Fruit fly (Drosophila melanogaster): ENCODE results near the gene Mgat4a.

DNA sequence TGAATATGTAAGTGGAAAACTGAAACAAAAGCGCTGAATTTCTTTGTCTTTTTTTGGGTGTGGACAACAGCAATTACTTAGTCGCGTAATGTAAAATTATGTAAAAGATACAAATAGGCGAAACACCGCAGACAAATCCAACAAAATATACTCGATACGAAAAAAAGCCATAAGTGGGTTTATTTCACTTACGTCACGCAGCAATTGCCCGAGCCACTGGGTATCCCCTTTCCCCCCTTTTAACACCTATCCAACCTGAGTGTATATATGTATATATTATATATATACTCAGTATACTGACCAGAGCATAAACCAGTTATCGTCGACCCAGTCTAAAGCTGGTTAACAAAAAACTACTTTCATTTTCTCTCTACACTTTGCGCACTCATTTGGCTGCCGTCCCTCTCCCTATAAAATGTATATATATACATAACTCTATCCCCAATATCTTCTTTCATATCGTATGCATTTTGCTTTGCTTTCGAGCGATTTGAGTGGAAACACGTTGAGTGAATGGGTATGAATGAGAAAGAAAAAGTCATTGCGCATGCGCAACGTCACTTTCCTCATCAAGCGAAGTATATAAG, 18.6 kb upstream of the Mgat4a start:
- TF ChIP-seq CG8478 (optimal IDR thresholded peaks at IDR 0.05) (no peak), CTCF (optimal IDR thresholded peaks at IDR 0.05) (no peak)

All from S2 (cell line).